Worm (Caenorhabditis elegans): ENCODE data around the gene kel-3.

kel-3 gene

DNA sequence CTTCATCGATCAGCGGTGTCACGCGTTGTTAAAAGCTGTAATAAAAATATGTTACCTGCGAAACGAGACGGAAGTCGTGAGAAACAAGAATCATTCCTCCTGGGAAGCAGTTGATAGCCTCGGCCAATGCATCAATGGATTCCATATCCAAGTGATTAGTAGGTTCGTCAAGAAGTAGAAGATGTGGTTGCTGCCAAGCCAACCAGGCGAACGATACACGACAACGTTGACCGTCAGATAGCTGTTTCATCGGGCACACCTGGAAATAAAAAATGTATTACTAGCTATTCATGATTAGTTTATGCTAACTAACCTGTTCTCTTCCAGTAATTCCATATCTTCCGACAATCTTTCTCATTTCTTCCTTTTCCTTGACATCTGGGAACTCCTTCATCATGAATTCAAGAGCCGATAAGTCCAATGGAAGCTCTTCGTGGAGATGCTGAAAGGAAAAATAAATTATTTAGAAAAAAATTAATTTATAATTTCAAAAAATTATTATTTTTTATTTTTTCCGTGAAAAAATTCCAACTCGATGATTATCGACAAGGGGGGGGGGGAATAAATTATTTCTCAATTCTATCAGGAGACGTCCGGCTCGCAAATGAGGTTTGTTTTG is 5.5 kb upstream of the kel-3 start, which contains the start of gene tag-164:
Gene tag-164 (plus strand): TSS at position 569 of the 619 bp plus-strand sequence.
- TF ChIP-seq ceh-13 (GFP tag; optimal IDR thresholded peaks at IDR 0.05), result no peak
- no peak for TF ChIP-seq ama-1 (optimal IDR thresholded peaks at IDR 0.05)
- TF ChIP-seq tra-4 (tag; optimal IDR thresholded peaks at IDR 0.05), result no peak
- no peak for TF ChIP-seq ceh-36 (tag; optimal IDR thresholded peaks at IDR 0.05)
- TF ChIP-seq B0310.2 (tag; optimal IDR thresholded peaks at IDR 0.05), result no peak
- no peak for TF ChIP-seq pes-1 (GFP tag; IDR thresholded peaks at IDR 0.05)
- TF ChIP-seq hmbx-1 (tag; optimal IDR thresholded peaks at IDR 0.05), result no peak
- TF ChIP-seq sea-1 (GFP tag; conservative IDR thresholded peaks at IDR 0.05), result no peak

ce11 chrIII:13461535-13461934 is 3.1 kb upstream of the kel-3 start:
- TF ChIP-seq F13C5.2 (tag; optimal IDR thresholded peaks at IDR 0.05) (no peak), hnd-1 (tag; optimal IDR thresholded peaks at IDR 0.05) (no peak), tra-4 (tag; optimal IDR thresholded peaks at IDR 0.05) (no peak), ets-7 (tag; optimal IDR thresholded peaks at IDR 0.05) (no peak), aly-1 (tag; optimal IDR thresholded peaks at IDR 0.05) (no peak), sea-1 (GFP tag; conservative IDR thresholded peaks at IDR 0.05) (no peak), hmbx-1 (tag; optimal IDR thresholded peaks at IDR 0.05) (no peak), tbx-37 (GFP tag; conservative IDR thresholded peaks at IDR 0.05) (no peak), flt-1 (GFP tag; IDR thresholded peaks at IDR 0.05) (no peak), hmg-4 (GFP tag; optimal IDR thresholded peaks at IDR 0.05) (no peak), ama-1 (optimal IDR thresholded peaks at IDR 0.05) (no peak), scrt-1 (GFP tag; IDR thresholded peaks at IDR 0.05) (no peak), B0310.2 (tag; optimal IDR thresholded peaks at IDR 0.05) (no peak), ceh-36 (tag; optimal IDR thresholded peaks at IDR 0.05) (no peak), ceh-13 (GFP tag; optimal IDR thresholded peaks at IDR 0.05) (no peak)

ce11 chrIII:13462138-13462634 is 2.4 kb upstream of the kel-3 start, which contains the start of the genes abcf-2 and T27E9.2:
TSS of gene abcf-2 (minus strand) at chrIII:13462238.
TSS of gene T27E9.2 (minus strand) at chrIII:13462584.
- no peak for TF ChIP-seq hnd-1 (tag; optimal IDR thresholded peaks at IDR 0.05)
- no peak for TF ChIP-seq tbx-37 (GFP tag; conservative IDR thresholded peaks at IDR 0.05)
- TF ChIP-seq pes-1 (GFP tag; IDR thresholded peaks at IDR 0.05), result no peak
- TF ChIP-seq ceh-36 (tag; optimal IDR thresholded peaks at IDR 0.05), result no peak
- no peak for TF ChIP-seq F13C5.2 (tag; optimal IDR thresholded peaks at IDR 0.05)
- no peak for TF ChIP-seq aly-1 (tag; optimal IDR thresholded peaks at IDR 0.05)

DNA sequence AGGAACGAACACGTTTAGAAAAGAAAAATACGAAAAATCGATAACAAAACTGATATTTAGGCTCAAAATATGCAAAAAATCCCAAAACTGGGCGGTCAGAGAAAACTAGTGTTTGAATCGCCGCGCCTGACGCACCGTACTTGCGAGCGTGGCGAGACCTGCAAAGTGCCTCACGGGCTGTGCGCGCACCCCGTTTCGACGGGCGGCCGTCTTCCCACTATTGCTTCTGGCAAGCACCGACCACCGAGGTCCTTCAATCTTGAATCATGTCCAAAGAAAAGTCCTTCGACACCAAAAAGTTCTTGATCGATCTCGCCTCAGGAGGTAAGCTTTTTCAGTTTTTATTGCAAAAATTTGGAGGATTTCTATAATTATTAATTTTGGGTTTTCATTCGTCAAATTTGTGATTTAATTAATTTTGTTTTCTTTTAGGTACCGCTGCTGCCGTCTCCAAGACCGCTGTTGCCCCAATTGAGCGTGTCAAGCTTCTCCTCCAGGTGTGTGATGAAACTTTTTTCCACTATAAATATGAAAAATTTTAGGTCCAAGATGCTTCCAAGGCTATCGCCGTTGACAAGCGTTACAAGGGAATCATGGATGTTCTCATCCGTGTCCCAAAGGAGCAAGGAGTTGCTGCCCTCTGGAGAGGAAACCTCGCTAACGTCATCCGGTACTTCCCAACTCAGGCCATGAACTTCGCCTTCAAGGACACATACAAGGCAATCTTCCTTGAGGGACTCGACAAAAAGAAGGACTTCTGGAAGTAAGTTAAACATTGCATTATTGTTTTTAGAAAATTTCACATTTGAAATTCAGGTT is 1.4 kb upstream of the kel-3 start, which contains the start of gene ant-1.1:
Gene ant-1.1 (plus strand): TSS at position 199 of the 819 bp plus-strand sequence.
- no peak for TF ChIP-seq B0310.2 (tag; optimal IDR thresholded peaks at IDR 0.05)
- peak; percentile 59 for TF ChIP-seq tbx-37 (GFP tag; conservative IDR thresholded peaks at IDR 0.05)
- no peak for TF ChIP-seq ets-7 (tag; optimal IDR thresholded peaks at IDR 0.05)
- no peak for TF ChIP-seq aly-1 (tag; optimal IDR thresholded peaks at IDR 0.05)
- no peak for TF ChIP-seq ama-1 (optimal IDR thresholded peaks at IDR 0.05)
- TF ChIP-seq hmbx-1 (tag; optimal IDR thresholded peaks at IDR 0.05), result no peak
- TF ChIP-seq ceh-13 (GFP tag; optimal IDR thresholded peaks at IDR 0.05), result no peak
- TF ChIP-seq ceh-36 (tag; optimal IDR thresholded peaks at IDR 0.05), result peak; percentile 20
- peak; percentile 80 for TF ChIP-seq F13C5.2 (tag; optimal IDR thresholded peaks at IDR 0.05)
- no peak for TF ChIP-seq hnd-1 (tag; optimal IDR thresholded peaks at IDR 0.05)
- TF ChIP-seq sea-1 (GFP tag; conservative IDR thresholded peaks at IDR 0.05), result 0 out of 2 replicates have a peak, but pooled peaks have one; percentile 44
- peak; percentile 62 for TF ChIP-seq hmg-4 (GFP tag; optimal IDR thresholded peaks at IDR 0.05)
- no peak for TF ChIP-seq flt-1 (GFP tag; IDR thresholded peaks at IDR 0.05)
- TF ChIP-seq scrt-1 (GFP tag; IDR thresholded peaks at IDR 0.05), result 0 out of 2 replicates have a peak, but pooled peaks have one; percentile 20
- peak; percentile 52; the same call in 1 of the 2 replicates for TF ChIP-seq pes-1 (GFP tag; IDR thresholded peaks at IDR 0.05)
- peak; percentile 24 for TF ChIP-seq tra-4 (tag; optimal IDR thresholded peaks at IDR 0.05)
- TF ChIP-seq tbx-11 (GFP tag; IDR thresholded peaks at IDR 0.05), result no peak

ce11 chrIII:13465918-13466592 is 1.4 kb downstream of the kel-3 start, which contains the start of gene cdk-5:
TSS of gene cdk-5 (minus strand) at chrIII:13466342.
- no peak for TF ChIP-seq hmg-4 (GFP tag; optimal IDR thresholded peaks at IDR 0.05)
- TF ChIP-seq F13C5.2 (tag; optimal IDR thresholded peaks at IDR 0.05), result no peak
- TF ChIP-seq aly-1 (tag; optimal IDR thresholded peaks at IDR 0.05), result no peak
- TF ChIP-seq flt-1 (GFP tag; IDR thresholded peaks at IDR 0.05), result no peak
- no peak for TF ChIP-seq hnd-1 (tag; optimal IDR thresholded peaks at IDR 0.05)
- no peak for TF ChIP-seq ceh-13 (GFP tag; optimal IDR thresholded peaks at IDR 0.05)
- no peak for TF ChIP-seq tbx-37 (GFP tag; conservative IDR thresholded peaks at IDR 0.05)
- TF ChIP-seq tra-4 (tag; optimal IDR thresholded peaks at IDR 0.05), result no peak
- no peak for TF ChIP-seq scrt-1 (GFP tag; IDR thresholded peaks at IDR 0.05)
- no peak for TF ChIP-seq ceh-36 (tag; optimal IDR thresholded peaks at IDR 0.05)
- TF ChIP-seq tbx-11 (GFP tag; IDR thresholded peaks at IDR 0.05), result no peak
- TF ChIP-seq sea-1 (GFP tag; conservative IDR thresholded peaks at IDR 0.05), result no peak
- no peak for TF ChIP-seq B0310.2 (tag; optimal IDR thresholded peaks at IDR 0.05)
- no peak for TF ChIP-seq ama-1 (optimal IDR thresholded peaks at IDR 0.05)
- no peak for TF ChIP-seq pes-1 (GFP tag; IDR thresholded peaks at IDR 0.05)
- no peak for TF ChIP-seq ets-7 (tag; optimal IDR thresholded peaks at IDR 0.05)
- TF ChIP-seq hmbx-1 (tag; optimal IDR thresholded peaks at IDR 0.05), result no peak

DNA sequence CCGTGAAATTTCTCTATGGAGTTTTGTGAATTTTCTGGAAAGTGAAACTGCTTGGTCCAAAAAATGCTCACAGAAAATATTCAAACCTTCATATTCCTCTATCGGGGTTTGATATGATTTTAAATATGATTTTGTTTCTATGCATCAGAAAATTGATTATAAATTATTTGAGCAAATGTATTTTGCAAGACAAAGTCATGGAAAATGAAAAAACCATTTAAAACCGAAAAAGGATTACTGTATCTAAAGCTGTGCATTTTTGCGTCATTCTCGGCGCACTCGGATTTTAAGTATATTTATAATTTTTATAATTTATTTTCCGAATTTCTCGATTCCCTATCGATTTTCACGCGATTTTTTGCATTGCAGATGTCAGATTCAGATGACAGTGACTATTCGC is 6.9 kb downstream of the kel-3 start, which contains the start of gene pssy-2:
Gene pssy-2 (plus strand): TSS at position 301 of the 400 bp plus-strand sequence.
- TF ChIP-seq F13C5.2 (tag; optimal IDR thresholded peaks at IDR 0.05) (no peak), aly-1 (tag; optimal IDR thresholded peaks at IDR 0.05) (no peak)
